Worm (Caenorhabditis elegans) whole organism, L2 larva: ENCODE data around the gene C25G4.7.

Experiments used
- C34F6.9 ChIP-seq: fragments of 150-350 bp; optimal IDR thresholded peaks from 2 replicates; lab custom pipeline; 2014; ENCODE audit warnings: missing biosample characterization, missing genetic modification characterization
- F13H6.1 ChIP-seq: sonication (generic microtip); optimal IDR thresholded peaks from 2 replicates; lab custom pipeline; 2016; ENCODE audit warnings: missing genetic modification characterization, missing compliant biosample characterization
- Y55F3AM.14 ChIP-seq: fragments of 200-800 bp; sonication (Bioruptor generic); optimal IDR thresholded peaks from 2 replicates; lab custom pipeline; 2018; ENCODE audit warnings: mild to moderate bottlenecking, missing genetic modification characterization, missing compliant biosample characterization
- ZK546.5 ChIP-seq: sonication (generic microtip); optimal IDR thresholded peaks from 2 replicates; lab custom pipeline; 2017; ENCODE audit warnings: missing biosample characterization, missing genetic modification characterization
- aly-2 ChIP-seq: fragments of 150-350 bp; optimal IDR thresholded peaks from 2 replicates; lab custom pipeline; 2014; ENCODE audit warnings: missing biosample characterization, missing genetic modification characterization
- ama-1 ChIP-seq: fragments of 150-350 bp; optimal IDR thresholded peaks from 2 replicates; lab custom pipeline; 2018; ENCODE audit warnings: inconsistent platforms
- blmp-1 ChIP-seq: sonication (generic microtip); optimal IDR thresholded peaks from 2 replicates; lab custom pipeline; 2017; ENCODE audit warnings: missing genetic modification characterization, mild to moderate bottlenecking, missing compliant biosample characterization, antibody characterized with exemption, moderate library complexity; ENCODE audit not compliant: insufficient read depth
- ceh-16 ChIP-seq: fragments of 150-350 bp; optimal IDR thresholded peaks from 2 replicates; lab custom pipeline; 2014; ENCODE audit warnings: missing biosample characterization, missing genetic modification characterization
- crh-2 ChIP-seq: sonication (generic microtip); optimal IDR thresholded peaks from 2 replicates; lab custom pipeline; 2017; ENCODE audit warnings: missing biosample characterization, missing genetic modification characterization
- egl-27 ChIP-seq: sonication (generic microtip); optimal IDR thresholded peaks from 3 replicates; lab custom pipeline; 2017; ENCODE audit warnings: missing biosample characterization, missing genetic modification reagents, missing genetic modification characterization
- elt-1 ChIP-seq: fragments of 150-350 bp; optimal IDR thresholded peaks from 2 replicates; lab custom pipeline; 2014; ENCODE audit warnings: missing biosample characterization, missing genetic modification characterization
- elt-3 ChIP-seq: sonication (generic microtip); optimal IDR thresholded peaks from 2 replicates; lab custom pipeline; 2017; ENCODE audit warnings: missing biosample characterization, missing genetic modification characterization
- fos-1 ChIP-seq: fragments of 150-350 bp; optimal IDR thresholded peaks from 2 replicates; lab custom pipeline; 2014; ENCODE audit warnings: missing biosample characterization, missing genetic modification characterization
- gmeb-1 ChIP-seq: fragments of 150-350 bp; optimal IDR thresholded peaks from 2 replicates; lab custom pipeline; 2014; ENCODE audit warnings: missing biosample characterization, missing genetic modification characterization
- lin-11 ChIP-seq: fragments of 150-350 bp; sonication (generic microtip); optimal IDR thresholded peaks from 2 replicates; lab custom pipeline; 2014; ENCODE audit warnings: missing biosample characterization, missing genetic modification characterization, inconsistent platforms, mixed read lengths
- lin-13 ChIP-seq: fragments of 150-350 bp; optimal IDR thresholded peaks from 2 replicates; lab custom pipeline; 2014; ENCODE audit warnings: missing biosample characterization, missing genetic modification reagents, missing genetic modification characterization
- lin-39 ChIP-seq: fragments of 150-350 bp; optimal IDR thresholded peaks from 2 replicates; lab custom pipeline; 2014; ENCODE audit warnings: missing biosample characterization, missing genetic modification reagents, missing genetic modification characterization
- lsy-2 ChIP-seq, 2 experiments: fragments of 150-350 bp in 1 of 2; sonication (generic microtip) in 1 of 2; optimal IDR thresholded peaks; 2 replicates each; lab custom pipeline; 2014 to 2017; ENCODE audit warnings: missing biosample characterization in 2 of 2, missing genetic modification characterization in 2 of 2
- mab-5 ChIP-seq: fragments of 150-350 bp; optimal IDR thresholded peaks from 2 replicates; lab custom pipeline; 2014; ENCODE audit warnings: missing biosample characterization, missing genetic modification characterization
- mdl-1 ChIP-seq, 2 experiments: fragments of 150-350 bp in 1 of 2; sonication (generic microtip) in 1 of 2; optimal IDR thresholded peaks; 2 replicates each; lab custom pipeline; 2017; ENCODE audit warnings: missing biosample characterization in 2 of 2, missing genetic modification characterization in 2 of 2
- nhr-10 ChIP-seq: sonication (generic microtip); optimal IDR thresholded peaks from 2 replicates; lab custom pipeline; 2017; ENCODE audit warnings: missing biosample characterization, missing genetic modification characterization
- nhr-11 ChIP-seq: fragments of 150-350 bp; optimal IDR thresholded peaks from 2 replicates; lab custom pipeline; 2014; ENCODE audit warnings: missing biosample characterization, missing genetic modification characterization
- nhr-12 ChIP-seq: fragments of 150-350 bp; optimal IDR thresholded peaks from 2 replicates; lab custom pipeline; 2014; ENCODE audit warnings: missing biosample characterization, missing genetic modification characterization
- nhr-129 ChIP-seq: fragments of 150-350 bp; optimal IDR thresholded peaks from 2 replicates; lab custom pipeline; 2014; ENCODE audit warnings: missing biosample characterization, missing genetic modification characterization
- nhr-25 ChIP-seq: fragments of 150-350 bp; sonication (generic microtip); optimal IDR thresholded peaks from 3 replicates; lab custom pipeline; 2014; ENCODE audit warnings: missing biosample characterization, missing genetic modification characterization
- nhr-6 ChIP-seq: fragments of 150-350 bp; optimal IDR thresholded peaks from 2 replicates; lab custom pipeline; 2014; ENCODE audit warnings: missing biosample characterization, missing genetic modification characterization
- peb-1 ChIP-seq: fragments of 150-350 bp; optimal IDR thresholded peaks from 2 replicates; lab custom pipeline; 2014; ENCODE audit warnings: missing biosample characterization, missing genetic modification characterization
- sem-4 ChIP-seq: fragments of 150-350 bp; optimal IDR thresholded peaks from 2 replicates; lab custom pipeline; 2014; ENCODE audit warnings: missing biosample characterization, missing genetic modification reagents, missing genetic modification characterization
- skn-1 ChIP-seq: sonication (generic microtip); optimal IDR thresholded peaks from 2 replicates; lab custom pipeline; 2017; ENCODE audit warnings: missing biosample characterization, missing genetic modification characterization
- sma-3 ChIP-seq: sonication (generic microtip); optimal IDR thresholded peaks from 2 replicates; lab custom pipeline; 2016; ENCODE audit warnings: missing genetic modification reagents, missing genetic modification characterization, missing compliant biosample characterization
- sma-9 ChIP-seq, 2 experiments: fragments of 150-350 bp in 1 of 2; sonication (generic microtip) in 1 of 2; optimal IDR thresholded peaks; 2 replicates each; lab custom pipeline; 2014 to 2016; ENCODE audit warnings: missing genetic modification characterization in 2 of 2, mild to moderate bottlenecking in 1 of 2, missing biosample characterization in 1 of 2, missing compliant biosample characterization in 1 of 2, missing genetic modification reagents in 1 of 2, moderate library complexity in 1 of 2
- snpc-4 ChIP-seq: fragments of 150-350 bp; optimal IDR thresholded peaks from 2 replicates; lab custom pipeline; 2014; ENCODE audit warnings: missing biosample characterization, missing genetic modification characterization
- zag-1 ChIP-seq: fragments of 150-350 bp; optimal IDR thresholded peaks from 2 replicates; lab custom pipeline; 2014; ENCODE audit warnings: missing biosample characterization, missing genetic modification characterization
- ztf-11 ChIP-seq: sonication (generic microtip); optimal IDR thresholded peaks from 2 replicates; lab custom pipeline; 2017; ENCODE audit warnings: missing biosample characterization, missing genetic modification characterization

Gene C25G4.7

ce11 chrIV:12456613-12457012, at the start of gene C25G4.7:
Gene C25G4.7 (plus strand): TSS chrIV:12456913.
- no peak for TF ChIP-seq nhr-10 (tag; lab: Kevin White, UChicago)
- no peak for TF ChIP-seq ZK546.5
- TF ChIP-seq blmp-1: no peak
- TF ChIP-seq lin-39: no peak
- TF ChIP-seq elt-1 (tag; lab: Kevin White, UChicago): no peak
- no peak for TF ChIP-seq skn-1 (tag; lab: Kevin White, UChicago)
- TF ChIP-seq elt-3 (tag; lab: Kevin White, UChicago): no peak
- no peak for TF ChIP-seq mab-5 (tag; lab: Kevin White, UChicago)
- no peak for TF ChIP-seq lin-11 (tag; lab: Kevin White, UChicago)
- TF ChIP-seq nhr-11 (tag; lab: Kevin White, UChicago): no peak
- TF ChIP-seq ama-1: no peak
- no peak for TF ChIP-seq aly-2
- no peak for TF ChIP-seq lin-13 (GFP tag; lab: Kevin White, UChicago)
- no peak for TF ChIP-seq F13H6.1 (tag; lab: Kevin White, UChicago)
- no peak for TF ChIP-seq fos-1 (tag; lab: Kevin White, UChicago)
- no peak for TF ChIP-seq nhr-25 (tag; lab: Kevin White, UChicago)
- TF ChIP-seq crh-2 (tag; lab: Kevin White, UChicago): no peak
- TF ChIP-seq, all 48 proteins: peak for 0

DNA sequence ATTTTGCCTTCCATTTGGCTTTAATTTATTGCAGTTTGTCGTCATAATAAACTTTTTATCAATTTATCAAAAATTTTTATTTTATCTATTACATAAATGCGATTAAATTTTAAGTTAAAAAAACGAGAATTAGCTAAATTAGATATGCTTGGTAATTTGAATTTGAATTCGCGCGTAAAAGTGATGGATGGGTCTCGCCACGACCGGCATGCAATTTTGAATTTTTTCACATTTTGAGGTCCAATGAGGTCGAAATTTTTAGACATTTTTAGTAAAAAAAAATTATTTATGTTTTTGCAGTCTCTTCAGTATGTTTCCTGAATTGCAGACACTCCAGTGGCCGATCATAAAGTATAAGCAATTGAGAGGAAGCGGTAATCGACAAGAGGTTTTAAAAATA, 48.1 kb upstream of the C25G4.7 start, which contains the start of gene dsb-1:
Gene dsb-1 (plus strand): TSS at position 301 of the 400 bp plus-strand sequence.
- no peak for TF ChIP-seq sma-3 (GFP tag; lab: Kevin White, UChicago)
- no peak for TF ChIP-seq mdl-1 (tag; optimal IDR thresholded peaks at IDR 0.05; lab: Kevin White, UChicago)
- no peak for TF ChIP-seq gmeb-1 (tag; lab: Kevin White, UChicago)
- TF ChIP-seq snpc-4 (tag; lab: Kevin White, UChicago): no peak
- TF ChIP-seq skn-1 (tag; lab: Kevin White, UChicago): no peak
- TF ChIP-seq crh-2 (tag; lab: Kevin White, UChicago): no peak

ce11 chrIV:12410167-12410566, 46.5 kb upstream of the C25G4.7 start, which contains the start of gene acl-13:
Gene acl-13 (plus strand): TSS chrIV:12410467.
- TF ChIP-seq ama-1 (no peak), egl-27 (tag; lab: Kevin White, UChicago) (no peak), mdl-1 (tag; optimal IDR thresholded peaks at IDR 0.05; lab: Kevin White, UChicago) (no peak), zag-1 (tag; lab: Kevin White, UChicago) (no peak), mab-5 (tag; lab: Kevin White, UChicago) (no peak), ceh-16 (tag; lab: Kevin White, UChicago) (no peak), nhr-6 (tag; lab: Kevin White, UChicago) (no peak), elt-1 (tag; lab: Kevin White, UChicago) (no peak)

DNA sequence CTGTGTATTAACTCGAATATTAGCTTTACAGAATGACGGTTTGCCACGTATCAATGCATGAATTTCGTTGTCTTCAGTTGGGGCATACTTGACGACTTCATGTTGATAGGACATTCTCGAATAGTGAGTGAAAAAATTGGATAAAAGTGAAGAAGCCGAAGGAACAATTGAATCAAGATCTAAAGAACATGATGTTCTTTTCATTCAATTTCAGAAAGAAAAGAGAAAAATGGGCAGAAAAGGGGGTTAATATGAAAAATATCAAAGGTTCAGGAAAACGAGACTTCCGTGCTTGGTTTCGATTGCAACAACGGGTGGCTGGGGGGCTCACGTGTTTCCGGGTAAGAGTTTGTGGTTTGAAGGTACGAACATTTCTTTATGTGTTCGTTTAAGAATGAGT, 42.1 kb upstream of the C25G4.7 start:
- TF ChIP-seq ZK546.5 (no peak), elt-1 (tag; lab: Kevin White, UChicago) (no peak), peb-1 (tag; lab: Kevin White, UChicago) (no peak), crh-2 (tag; lab: Kevin White, UChicago) (no peak), sma-3 (GFP tag; lab: Kevin White, UChicago) (no peak), Y55F3AM.14 (no peak), nhr-129 (tag; lab: Kevin White, UChicago) (no peak), lsy-2 (tag; optimal IDR thresholded peaks at IDR 0.05; lab: Kevin White, UChicago) (no peak), nhr-6 (tag; lab: Kevin White, UChicago) (no peak), ztf-11 (no peak), sem-4 (tag; lab: Kevin White, UChicago) (no peak), nhr-12 (tag; lab: Kevin White, UChicago) (no peak)

DNA sequence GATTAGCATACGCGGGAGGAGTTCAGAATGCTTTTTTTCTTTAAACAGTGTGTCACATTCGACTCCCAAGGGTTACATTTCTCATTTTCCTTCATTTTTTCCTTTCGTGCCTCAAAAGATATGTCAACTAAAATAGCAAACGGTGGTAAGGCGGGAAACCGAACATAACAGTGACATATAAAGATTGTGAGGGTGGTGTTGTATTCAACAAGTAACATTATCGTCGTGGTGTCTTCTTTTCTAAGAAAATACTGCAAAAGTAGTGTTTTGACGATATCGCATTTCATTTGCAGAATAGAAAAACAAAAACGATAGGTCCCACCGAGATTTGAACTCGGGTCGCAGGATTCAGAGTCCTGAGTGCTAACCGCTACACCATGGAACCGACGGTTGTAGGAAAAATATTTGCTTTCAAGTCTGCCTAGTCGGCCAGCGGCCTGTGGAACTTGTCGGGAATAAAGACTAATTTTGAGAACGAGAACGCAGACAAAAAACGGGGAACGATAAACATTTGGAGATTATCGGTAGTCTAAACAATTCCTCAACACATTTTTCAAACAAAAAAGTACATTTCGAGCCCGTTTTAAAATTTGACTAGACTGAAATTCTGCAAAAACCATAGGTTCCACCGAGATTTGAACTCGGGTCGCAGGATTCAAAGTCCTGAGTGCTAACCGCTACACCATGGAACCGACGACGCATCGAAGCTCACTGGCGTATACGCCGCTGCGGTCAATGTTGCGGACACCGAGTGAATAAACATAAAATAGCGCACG, 39.9 kb upstream of the C25G4.7 start:
- TF ChIP-seq nhr-129 (tag; lab: Kevin White, UChicago) (peak; percentile 58), sma-3 (GFP tag; lab: Kevin White, UChicago) (peak; percentile 13), lin-11 (tag; lab: Kevin White, UChicago) (peak; percentile 11), egl-27 (tag; lab: Kevin White, UChicago) (no peak), skn-1 (tag; lab: Kevin White, UChicago) (no peak), sma-9 (GFP tag; optimal IDR thresholded peaks at IDR 0.05; lab: Kevin White, UChicago) (peak; percentile 21), sma-9 (tag; optimal IDR thresholded peaks at IDR 0.05; lab: Kevin White, UChicago) (no peak), lsy-2 (tag; optimal IDR thresholded peaks at IDR 0.05; lab: Kevin White, UChicago) (peak in 1 of 2 experiments; percentile 26), C34F6.9 (peak; percentile 4)
- TF ChIP-seq, all 48 proteins: peak for 6
